Worm (Caenorhabditis elegans): ENCODE measurements around the gene dpy-20.

Gene dpy-20

ce11 chrIV:11646908-11647307, 53.7 kb downstream of the dpy-20 start:
- TF ChIP-seq daf-16 (GFP tag; optimal IDR thresholded peaks at IDR 0.05) (peak in 1 of 2 experiments; percentile 77), daf-16 (tag; optimal IDR thresholded peaks at IDR 0.05) (peak; percentile 74), lin-15B (tag; optimal IDR thresholded peaks at IDR 0.05) (no peak), hlh-11 (tag; optimal IDR thresholded peaks at IDR 0.05) (peak; percentile 9), attf-4 (tag; optimal IDR thresholded peaks at IDR 0.05) (no peak), F10B5.3 (tag; optimal IDR thresholded peaks at IDR 0.05) (no peak), dve-1 (tag; optimal IDR thresholded peaks at IDR 0.05; ENCODE audit: insufficient read depth) (peak; percentile 48)

Measured in whole organism, L4 larva.